Worm (Caenorhabditis elegans) whole organism, L4/young adult: ENCODE results near the gene srh-20.
"Not testable (repeated sequence)": the region's sequence is repeated elsewhere in the genome, so short reads cannot be mapped to it uniquely, and the experiment has no call there.

Source experiments
- W03F9.2 ChIP-seq: fragments of 150-350 bp; optimal IDR thresholded peaks from 2 replicates; lab custom pipeline; 2014; ENCODE audit warnings: missing biosample characterization, missing genetic modification characterization
- dao-5 ChIP-seq: sonication (generic microtip); optimal IDR thresholded peaks from 2 replicates; lab custom pipeline; 2016; ENCODE audit warnings: missing genotype, missing genetic modification characterization, moderate library complexity, missing compliant biosample characterization
- him-1 ChIP-seq: sonication (generic microtip); optimal IDR thresholded peaks from 2 replicates; lab custom pipeline; 2016; ENCODE audit warnings: missing genotype, missing genetic modification reagents, missing genetic modification characterization, missing compliant biosample characterization

The srh-20 gene

DNA sequence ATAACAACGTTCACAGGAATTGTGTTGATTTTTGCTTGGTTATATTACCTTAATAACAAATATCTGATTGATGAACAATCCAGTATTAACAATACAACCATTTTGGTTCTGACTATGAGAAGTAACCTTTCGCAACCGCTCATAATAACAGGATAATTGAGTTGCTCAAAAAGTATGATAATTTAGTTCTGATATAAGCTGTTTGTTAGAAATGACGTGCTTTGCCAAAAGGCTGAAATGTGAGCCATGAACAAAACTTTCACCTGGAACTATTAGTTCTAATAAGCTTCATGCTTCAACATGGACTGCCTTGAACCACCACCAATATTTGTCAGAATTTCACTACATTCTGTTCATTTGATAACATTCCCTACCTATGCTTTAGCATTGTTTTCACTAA is at the start of gene srh-20:
srh-20 (plus strand) TSS at position 301 of the 400 bp plus-strand sequence.
- TF ChIP-seq W03F9.2 (no peak), him-1 (no peak), dao-5 (tag; lab: Kevin White, UChicago) (no peak)

DNA sequence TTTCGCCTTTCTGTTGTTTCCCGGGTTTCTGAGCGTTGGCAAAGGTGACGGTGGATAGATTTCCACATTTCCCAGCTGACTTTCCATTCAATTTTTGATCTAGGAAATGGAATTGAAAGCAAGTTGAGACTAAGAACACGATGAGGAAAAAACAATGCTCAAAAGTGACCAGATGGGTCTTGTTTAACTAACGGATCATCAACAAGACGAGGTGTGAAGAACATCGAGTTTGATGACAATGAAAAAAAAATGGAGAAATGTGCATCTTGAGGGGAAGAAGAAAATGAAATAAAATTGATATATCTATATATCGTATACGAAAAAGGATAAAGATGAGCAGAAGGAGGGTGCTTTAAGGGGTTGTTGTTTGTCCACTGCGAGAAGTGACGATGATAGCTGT is 47.1 kb upstream of the srh-20 start, which contains the start of gene T19H12.6:
T19H12.6 (minus strand) TSS at position 101 of the 400 bp plus-strand sequence.
- TF ChIP-seq W03F9.2 (no peak), dao-5 (tag; lab: Kevin White, UChicago) (no peak), him-1 (no peak)

ce11 chrV:4879251-4879650 is 45.5 kb upstream of the srh-20 start, which contains the start of gene T19H12.15:
TSS of gene T19H12.15 (minus strand) at chrV:4879351.
- TF ChIP-seq dao-5 (tag; lab: Kevin White, UChicago) = no peak
- TF ChIP-seq him-1 = no peak
- TF ChIP-seq W03F9.2 = no peak

ce11 chrV:4881377-4881776 is 43.3 kb upstream of the srh-20 start, which contains the start of gene str-32:
TSS of gene str-32 (minus strand) at chrV:4881477.
- TF ChIP-seq him-1 = no peak
- TF ChIP-seq dao-5 (tag; lab: Kevin White, UChicago) = no peak
- TF ChIP-seq W03F9.2 = no peak

ce11 chrV:4884490-4884889 is 40.2 kb upstream of the srh-20 start, which contains the start of gene T19H12.12:
TSS of gene T19H12.12 (plus strand) at chrV:4884790.
- TF ChIP-seq him-1 (no peak), dao-5 (tag; lab: Kevin White, UChicago) (no peak), W03F9.2 (no peak)

DNA sequence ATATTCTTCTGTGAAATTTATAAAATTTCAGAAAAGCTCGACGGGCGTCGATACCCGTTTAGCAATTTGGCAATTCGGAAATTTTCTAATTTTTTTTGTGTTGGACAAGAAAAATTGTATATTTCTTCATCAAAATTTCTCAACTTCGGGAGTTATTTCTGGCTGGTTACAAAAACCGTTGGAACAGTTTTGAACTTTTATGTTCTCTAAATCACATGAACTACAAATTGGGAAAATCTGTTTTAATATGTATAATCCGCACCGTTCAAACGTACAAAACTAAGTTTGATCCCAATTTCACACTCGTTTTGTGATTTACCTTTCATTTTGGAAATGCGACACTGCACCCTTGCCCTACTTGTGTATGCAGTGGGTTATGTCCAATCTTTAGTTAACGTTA is 39.3 kb upstream of the srh-20 start, which contains the start of gene T19H12.3:
T19H12.3 (plus strand) TSS at position 301 of the 400 bp plus-strand sequence.
- TF ChIP-seq W03F9.2 = no peak
- no peak for TF ChIP-seq him-1

DNA sequence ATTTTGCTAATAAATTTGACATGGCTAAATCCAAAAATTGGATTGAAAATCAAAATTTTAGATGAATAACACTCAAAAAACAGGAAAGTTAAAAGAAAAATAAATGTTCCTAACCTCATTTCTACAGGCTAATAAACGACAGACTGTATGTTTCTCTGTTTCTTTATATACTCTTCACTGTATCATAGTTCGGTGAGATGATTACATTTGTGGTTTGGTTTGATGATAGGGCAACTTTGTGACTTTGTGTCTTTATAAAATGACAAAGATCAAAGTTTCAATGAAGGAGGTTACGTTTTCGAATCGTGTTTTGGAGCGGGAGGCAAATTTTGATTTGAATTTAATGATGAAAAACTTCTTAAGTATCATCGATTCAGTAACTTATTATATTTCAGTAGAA is 35.2 kb upstream of the srh-20 start, which contains the start of gene ugt-12:
ugt-12 (minus strand) TSS at position 153 of the 400 bp plus-strand sequence.
- no peak for TF ChIP-seq dao-5 (tag; lab: Kevin White, UChicago)
- no peak for TF ChIP-seq him-1
- TF ChIP-seq W03F9.2 = no peak

DNA sequence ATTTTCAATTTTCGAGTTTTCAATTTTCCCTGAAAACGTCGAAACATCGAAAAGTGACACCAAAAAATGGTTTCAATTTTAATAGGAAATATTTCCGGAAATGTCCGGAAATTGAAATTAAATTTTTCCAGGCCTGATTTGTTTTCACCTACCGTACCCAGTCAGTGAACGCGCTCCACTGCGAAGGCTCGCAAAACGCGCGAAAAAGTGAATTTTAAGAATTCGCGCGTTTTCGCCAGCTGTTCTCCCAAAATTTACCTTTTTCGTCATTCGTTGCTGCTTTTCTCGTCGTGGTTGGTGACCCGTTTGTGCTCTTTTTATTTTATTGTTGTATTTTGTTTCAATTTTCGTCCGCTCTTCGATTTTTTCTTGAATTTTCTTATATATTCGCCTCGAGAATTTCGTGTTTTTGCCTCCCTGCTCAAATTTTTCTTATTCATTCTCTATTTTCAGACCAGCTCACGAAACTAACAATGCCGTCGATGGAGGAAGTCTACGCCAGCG is 34.7 kb upstream of the srh-20 start, which contains the start of gene T19H12.2:
T19H12.2 (plus strand) TSS at position 454 of the 504 bp plus-strand sequence.
- TF ChIP-seq W03F9.2 (peak; percentile 2), him-1 (no peak)

ce11 chrV:4890781-4891180 is 33.9 kb upstream of the srh-20 start:
- TF ChIP-seq W03F9.2 (no peak), him-1 (no peak), dao-5 (tag; lab: Kevin White, UChicago) (no peak)

ce11 chrV:4891305-4891704 is 33.4 kb upstream of the srh-20 start:
- TF ChIP-seq W03F9.2 (no peak), dao-5 (tag; lab: Kevin White, UChicago) (no peak), him-1 (no peak)

- TF ChIP-seq him-1 = no peak
- no peak for TF ChIP-seq W03F9.2
- no peak for TF ChIP-seq dao-5 (tag; lab: Kevin White, UChicago)
These were observed 29.7 kb upstream of the srh-20 start, which contains the start of gene ugt-11 for ce11 chrV:4894971-4895370. TSS of gene ugt-11 (minus strand) at chrV:4895071.

DNA sequence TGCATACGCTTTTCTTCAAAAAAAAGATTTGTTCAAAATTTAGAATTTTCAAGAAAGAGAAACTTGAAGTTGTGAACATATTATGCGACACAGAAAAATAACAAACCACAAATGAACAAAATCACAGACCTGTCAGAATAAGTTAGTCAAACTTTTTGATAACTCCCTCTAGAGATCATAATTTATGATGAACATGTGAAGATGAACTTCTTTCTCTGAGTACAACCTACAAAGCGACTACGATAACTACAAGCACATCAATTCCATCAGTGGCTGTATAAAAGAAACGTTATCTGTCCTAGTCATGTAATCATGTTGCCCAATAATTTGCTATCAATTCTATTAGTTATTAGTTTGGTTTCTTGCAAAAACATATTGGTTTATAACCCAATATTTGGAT is 29.0 kb upstream of the srh-20 start, which contains the start of gene ugt-9:
ugt-9 (plus strand) TSS at position 305 of the 400 bp plus-strand sequence.
- TF ChIP-seq him-1 = no peak
- no peak for TF ChIP-seq W03F9.2
- TF ChIP-seq dao-5 (tag; lab: Kevin White, UChicago) = no peak

DNA sequence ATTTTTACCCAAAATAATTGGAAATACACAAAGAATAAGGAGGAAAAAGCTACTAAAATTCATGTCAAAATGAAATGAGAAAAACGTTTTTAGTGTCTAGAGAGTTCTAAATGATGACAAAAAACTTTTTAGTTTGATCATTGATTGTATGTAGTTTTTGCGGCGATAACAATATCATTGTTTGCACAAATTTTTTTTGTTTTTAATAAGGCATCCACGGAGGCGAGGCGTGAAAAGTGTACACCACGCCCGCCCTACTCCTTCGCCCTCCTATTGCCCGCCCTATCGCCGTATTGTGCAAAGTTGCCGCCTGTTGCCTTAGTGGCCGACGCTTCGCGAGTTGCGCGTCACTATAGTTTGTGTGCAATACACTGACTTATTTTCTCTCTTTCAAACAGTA is 24.7 kb upstream of the srh-20 start, which contains the start of gene ugt-10:
ugt-10 (minus strand) TSS at position 101 of the 400 bp plus-strand sequence.
- not testable (repeated sequence) for TF ChIP-seq dao-5 (tag; lab: Kevin White, UChicago); W03F9.2; him-1

DNA sequence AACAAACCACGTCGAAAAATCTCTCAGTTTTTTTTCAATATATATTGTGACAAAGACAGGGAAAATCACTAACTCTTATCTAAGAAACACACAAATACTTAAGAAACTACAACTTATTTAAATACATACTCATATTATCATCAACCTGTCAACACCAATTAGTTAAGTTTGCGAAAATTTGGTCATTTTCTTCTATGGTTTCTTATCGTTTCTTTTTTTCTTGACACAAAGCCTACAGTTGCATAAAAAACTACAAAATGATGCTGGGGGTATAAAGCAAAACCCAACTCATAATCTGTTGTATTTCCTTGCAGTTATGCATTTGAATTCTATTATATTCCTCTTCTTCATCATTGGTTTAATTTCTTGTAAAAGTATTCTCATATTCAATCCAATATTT is 23.6 kb upstream of the srh-20 start, which contains the start of gene ugt-67:
ugt-67 (plus strand) TSS at position 301 of the 400 bp plus-strand sequence.
- TF ChIP-seq W03F9.2 (no peak), dao-5 (tag; lab: Kevin White, UChicago) (no peak), him-1 (no peak)

- no peak for TF ChIP-seq him-1
- TF ChIP-seq dao-5 (tag; lab: Kevin White, UChicago) = no peak
- TF ChIP-seq W03F9.2 = no peak
These were observed 21.0 kb upstream of the srh-20 start, which contains the start of gene ugt-8 for ce11 chrV:4903696-4904095. TSS of gene ugt-8 (plus strand) at chrV:4903930.
